Worm (Caenorhabditis elegans): ENCODE measurements around the gene yif-1.

yif-1 gene

DNA sequence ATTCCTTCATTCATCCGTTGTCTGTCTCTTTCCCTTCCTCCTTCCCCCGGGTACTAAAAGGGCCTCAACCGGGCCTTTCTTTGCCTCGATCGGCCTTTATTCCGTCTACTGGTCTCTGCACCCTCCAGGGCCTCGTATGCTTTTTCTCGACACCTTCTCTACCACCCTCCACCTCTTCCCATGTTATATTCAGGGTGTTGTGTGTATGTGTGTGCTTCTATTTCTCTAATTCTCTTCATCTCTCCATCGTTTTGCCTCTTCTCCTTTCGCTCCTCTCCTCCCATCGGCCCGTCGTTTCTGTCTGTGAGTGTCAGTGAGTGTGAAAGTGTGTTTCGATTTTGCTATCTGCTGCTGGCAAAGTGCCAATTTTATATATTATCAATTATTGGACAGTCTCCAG, 14.9 kb downstream of the yif-1 start:
- TF ChIP-seq fos-1 (tag; optimal IDR thresholded peaks at IDR 0.05) (peak; percentile 51), Y116A8C.19 (tag; optimal IDR thresholded peaks at IDR 0.05; ENCODE audit: borderline replicate concordance) (no peak), ama-1 (optimal IDR thresholded peaks at IDR 0.05) (no peak), C16A3.4 (tag; optimal IDR thresholded peaks at IDR 0.05) (peak; percentile 28), blmp-1 (tag; optimal IDR thresholded peaks at IDR 0.05) (peak; percentile 91), lin-14 (GFP tag; optimal IDR thresholded peaks at IDR 0.05) (peak; percentile 79), tlp-1 (tag; optimal IDR thresholded peaks at IDR 0.05) (no peak), rnt-1 (tag; optimal IDR thresholded peaks at IDR 0.05) (peak; percentile 45), egl-13 (tag; optimal IDR thresholded peaks at IDR 0.05) (peak; percentile 24), F16B12.6 (tag; optimal IDR thresholded peaks at IDR 0.05) (peak; percentile 2), nhr-71 (tag; optimal IDR thresholded peaks at IDR 0.05) (peak; percentile 78), ceh-8 (GFP tag; optimal IDR thresholded peaks at IDR 0.05) (peak; percentile 25), xbp-1 (tag; optimal IDR thresholded peaks at IDR 0.05) (peak; percentile 26), mdl-1 (tag; optimal IDR thresholded peaks at IDR 0.05) (peak in 1 of 2 experiments; percentile 60), pqm-1 (tag; optimal IDR thresholded peaks at IDR 0.05) (no peak), lin-35 (GFP tag; optimal IDR thresholded peaks at IDR 0.05) (peak; percentile 61 to 64), snu-23 (GFP tag; optimal IDR thresholded peaks at IDR 0.05) (peak; percentile 75), nhr-90 (tag; optimal IDR thresholded peaks at IDR 0.05; ENCODE audit: poor library complexity) (peak; percentile 68), unc-86 (tag; optimal IDR thresholded peaks at IDR 0.05) (peak; percentile 28), ceh-90 (tag; optimal IDR thresholded peaks at IDR 0.05) (no peak), dsc-1 (tag; optimal IDR thresholded peaks at IDR 0.05) (peak; percentile 52), alr-1 (tag; optimal IDR thresholded peaks at IDR 0.05; ENCODE audit: borderline replicate concordance) (no peak), egl-27 (tag; optimal IDR thresholded peaks at IDR 0.05) (peak in 1 of 2 experiments; percentile 34), ztf-11 (tag; optimal IDR thresholded peaks at IDR 0.05) (peak in 1 of 2 experiments; percentile 7), aha-1 (tag; optimal IDR thresholded peaks at IDR 0.05) (no peak), tbx-2 (tag; optimal IDR thresholded peaks at IDR 0.05) (peak; percentile 66), jun-1 (tag; optimal IDR thresholded peaks at IDR 0.05) (peak; percentile 70), pax-3 (tag; optimal IDR thresholded peaks at IDR 0.05) (no peak), elt-3 (tag; optimal IDR thresholded peaks at IDR 0.05) (peak in 3 of 6 experiments; percentile 7 to 49 (median 41)), nhr-85 (tag) (peak; percentile 73), irx-1 (tag; optimal IDR thresholded peaks at IDR 0.05) (peak; percentile 1), ceh-82 (tag; optimal IDR thresholded peaks at IDR 0.05) (peak; percentile 56 to 61 (median 57)), fkh-8 (tag; optimal IDR thresholded peaks at IDR 0.05) (peak; percentile 31), lir-3 (tag; optimal IDR thresholded peaks at IDR 0.05; ENCODE audit: poor library complexity) (no peak), nhr-19 (GFP tag; conservative IDR thresholded peaks at IDR 0.05) (peak; percentile 48), swsn-7 (tag; optimal IDR thresholded peaks at IDR 0.05) (peak; percentile 66), lsy-2 (tag; optimal IDR thresholded peaks at IDR 0.05) (peak; percentile 64 to 91), efl-1 (optimal IDR thresholded peaks at IDR 0.05) (peak; percentile 62 to 69), efl-1 (GFP tag; optimal IDR thresholded peaks at IDR 0.05 in 1 of 2) (no peak), mep-1 (tag; optimal IDR thresholded peaks at IDR 0.05) (peak; percentile 78), nhr-77 (tag; optimal IDR thresholded peaks at IDR 0.05) (peak; percentile 61), lin-13 (GFP tag; optimal IDR thresholded peaks at IDR 0.05) (peak; percentile 33), dpl-1 (GFP tag; optimal IDR thresholded peaks at IDR 0.05) (peak; percentile 4 to 30 (median 7)), nhr-47 (tag; optimal IDR thresholded peaks at IDR 0.05) (peak; percentile 63), mab-9 (GFP tag; IDR thresholded peaks at IDR 0.05) (no peak), ceh-63 (GFP tag; optimal IDR thresholded peaks at IDR 0.05) (no peak), elt-2 (tag; optimal IDR thresholded peaks at IDR 0.05) (peak; percentile 85), grh-1 (GFP tag; IDR thresholded peaks at IDR 0.05) (no peak), nhr-20 (tag; optimal IDR thresholded peaks at IDR 0.05) (peak; percentile 85), ztf-4 (tag; optimal IDR thresholded peaks at IDR 0.05) (peak; percentile 63)

All from whole organism, L1 larva.